Worm (Caenorhabditis elegans) whole organism, L1 larva: ENCODE results near the gene C13F10.7.

Experiments used
- Y116A8C.19 ChIP-seq: sonication (generic microtip); optimal IDR thresholded peaks from 2 replicates; lab custom pipeline; 2016; ENCODE audit warnings: missing compliant biosample characterization, missing genetic modification characterization, borderline replicate concordance
- elt-3 ChIP-seq, 6 experiments: fragments of 150-350 bp in 1 of 6; sonication (generic microtip); optimal IDR thresholded peaks; 2 replicates each; lab custom pipeline; 2017 to 2018; ENCODE audit warnings: missing biosample characterization in 6 of 6, missing genetic modification characterization in 6 of 6, inconsistent platforms in 1 of 6
- lin-13 ChIP-seq: fragments of 150-350 bp; optimal IDR thresholded peaks from 2 replicates; lab custom pipeline; 2014; ENCODE audit warnings: missing biosample characterization, missing genetic modification reagents, missing genetic modification characterization
- mep-1 ChIP-seq: fragments of 150-350 bp; optimal IDR thresholded peaks from 2 replicates; lab custom pipeline; 2014; ENCODE audit warnings: missing biosample characterization, missing genetic modification characterization
- sup-37 ChIP-seq: fragments of 200-800 bp; sonication (Bioruptor generic); optimal IDR thresholded peaks from 2 replicates; lab custom pipeline; 2018; ENCODE audit warnings: mild to moderate bottlenecking, missing genetic modification characterization, missing compliant biosample characterization

ce11 chrV:7269399-7269798 lies 46.3 kb upstream of the C13F10.7 start, which contains the start of gene C13A2.6:
- TF ChIP-seq elt-3 (tag; optimal IDR thresholded peaks at IDR 0.05; lab: Kevin White, UChicago) (no peak), sup-37 (no peak), lin-13 (GFP tag; lab: Kevin White, UChicago) (no peak), Y116A8C.19 (tag; lab: Kevin White, UChicago) (no peak), mep-1 (no peak)
